Fruit fly (Drosophila melanogaster) whole organism, pupa: ENCODE results near the gene tsl.

Source experiments
- CG10348 ChIP-seq: fragments of 200-800 bp; sonication (Bioruptor generic); IDR thresholded peaks from 2 replicates; pipeline ENCODE4 v1.3.6; 2022; ENCODE audit warnings: missing biosample characterization, missing genetic modification characterization
- CG12605 ChIP-seq: fragments of 200-800 bp; sonication (Bioruptor generic); IDR thresholded peaks from 2 replicates; pipeline ENCODE4 v1.3.6; 2022; ENCODE audit warnings: missing biosample characterization, missing genetic modification characterization
- CG32121 ChIP-seq: fragments of 200-800 bp; sonication (Bioruptor generic); IDR thresholded peaks from 2 replicates; pipeline ENCODE4 v1.3.6; 2022; ENCODE audit warnings: missing biosample characterization, missing genetic modification characterization
- CG34367 ChIP-seq: fragments of 200-800 bp; sonication (Bioruptor generic); optimal IDR thresholded peaks from 2 replicates; lab custom pipeline; 2018; ENCODE audit warnings: missing biosample characterization, mild to moderate bottlenecking, missing genetic modification characterization
- EcR ChIP-seq: fragments of 200-800 bp; sonication (Bioruptor generic); optimal IDR thresholded peaks from 3 replicates; lab custom pipeline; 2019; ENCODE audit warnings: missing biosample characterization, missing genetic modification characterization, mild to moderate bottlenecking, moderate library complexity, missing genetic modification reagents
- Snoo ChIP-seq: fragments of 200-800 bp; sonication (Bioruptor generic); optimal IDR thresholded peaks from 3 replicates; lab custom pipeline; 2017; ENCODE audit warnings: missing biosample characterization, mild to moderate bottlenecking, missing genetic modification characterization, inconsistent platforms

dm6 chr3R:21807264-21807663 is 24.9 kb upstream of the tsl start:
- TF ChIP-seq CG10348 (no peak), CG32121 (no peak), CG34367 (no peak), EcR (GFP tag; lab: Kevin White, UChicago) (no peak), Snoo (no peak), CG12605 (no peak)
